Worm (Caenorhabditis elegans) whole organism, young adult: ENCODE results near the gene lact-6.

Experiments
- B0336.3 ChIP-seq: fragments of 200-800 bp; sonication (Bioruptor generic); IDR thresholded peaks from 2 replicates; pipeline ENCODE4 v1.3.6; 2022; ENCODE audit warnings: missing genetic modification characterization, missing compliant biosample characterization
- F57A8.1 ChIP-seq: fragments of 200-800 bp; sonication (Bioruptor generic); optimal IDR thresholded peaks from 2 replicates; lab custom pipeline; 2018; ENCODE audit warnings: mild to moderate bottlenecking, missing genetic modification characterization, moderate library complexity, missing compliant biosample characterization
- ama-1 ChIP-seq, 3 experiments: fragments of 150-350 bp in 1 of 3; sonication (generic microtip) in 2 of 3; optimal IDR thresholded peaks; 2 replicates each; lab custom pipeline; 2014 to 2018; ENCODE audit warnings: missing biosample characterization in 2 of 3, missing genetic modification characterization in 2 of 3, missing genetic modification reagents in 2 of 3
- bed-2 ChIP-seq: fragments of 200-800 bp; sonication (Bioruptor generic); IDR thresholded peaks from 2 replicates; pipeline ENCODE4 v1.3.6; 2022; ENCODE audit warnings: missing genetic modification reagents, missing genetic modification characterization, missing compliant biosample characterization
- sdz-38 ChIP-seq: sonication (generic microtip); optimal IDR thresholded peaks from 2 replicates; lab custom pipeline; 2016; ENCODE audit warnings: missing genotype, missing genetic modification characterization, missing compliant biosample characterization
- sea-2 ChIP-seq: fragments of 200-800 bp; sonication (Bioruptor generic); IDR thresholded peaks from 2 replicates; pipeline ENCODE4 v1.3.6; 2022; ENCODE audit warnings: missing genetic modification characterization, missing compliant biosample characterization
- sptf-2 ChIP-seq: fragments of 200-800 bp; sonication (Bioruptor generic); optimal IDR thresholded peaks from 2 replicates; lab custom pipeline; 2018; ENCODE audit warnings: mild to moderate bottlenecking, missing genetic modification characterization, missing compliant biosample characterization
- unc-130 ChIP-seq: sonication (generic microtip); optimal IDR thresholded peaks from 2 replicates; lab custom pipeline; 2016; ENCODE audit warnings: missing genetic modification reagents, missing genetic modification characterization, missing compliant biosample characterization
- ztf-26 ChIP-seq: sonication (generic microtip); optimal IDR thresholded peaks from 2 replicates; lab custom pipeline; 2017; ENCODE audit warnings: missing genetic modification characterization, missing compliant biosample characterization

- TF ChIP-seq sdz-38 = no peak
- TF ChIP-seq B0336.3 (GFP tag; lab: Robert Waterston, UW) = no peak
- TF ChIP-seq unc-130 (GFP tag; lab: Kevin White, UChicago) = no peak
- no peak for TF ChIP-seq sea-2 (GFP tag; lab: Robert Waterston, UW)
- TF ChIP-seq bed-2 (GFP tag; lab: Robert Waterston, UW) = no peak
- TF ChIP-seq F57A8.1 = no peak
- no peak for TF ChIP-seq ama-1 (optimal IDR thresholded peaks at IDR 0.05; lab: Kevin White, UChicago)
- no peak for TF ChIP-seq ama-1 (GFP tag; optimal IDR thresholded peaks at IDR 0.05; lab: Kevin White, UChicago)
- no peak for TF ChIP-seq sptf-2 (GFP tag; lab: Kevin White, UChicago)
- no peak for TF ChIP-seq ztf-26
These were observed 44.1 kb upstream of the lact-6 start, which contains the start of gene F11E6.9 for ce11 chrIV:17475242-17475641.
